Worm (Caenorhabditis elegans): ENCODE measurements around the gene rgs-2.

Gene rgs-2

ce11 chrX:12668941-12669501 lies 43.4 kb upstream of the rgs-2 start:
- TF ChIP-seq ceh-13 (GFP tag; optimal IDR thresholded peaks at IDR 0.05) (no peak), pes-1 (GFP tag; IDR thresholded peaks at IDR 0.05) (no peak), hnd-1 (tag; optimal IDR thresholded peaks at IDR 0.05) (no peak), flt-1 (GFP tag; IDR thresholded peaks at IDR 0.05) (no peak), ets-7 (tag; optimal IDR thresholded peaks at IDR 0.05) (no peak), aly-1 (tag; optimal IDR thresholded peaks at IDR 0.05) (no peak), hmg-4 (GFP tag; optimal IDR thresholded peaks at IDR 0.05) (no peak), tbx-11 (GFP tag; IDR thresholded peaks at IDR 0.05) (no peak), sea-1 (GFP tag; conservative IDR thresholded peaks at IDR 0.05) (no peak), ama-1 (optimal IDR thresholded peaks at IDR 0.05) (no peak), ceh-36 (tag; optimal IDR thresholded peaks at IDR 0.05) (no peak), B0310.2 (tag; optimal IDR thresholded peaks at IDR 0.05) (no peak), hmbx-1 (tag; optimal IDR thresholded peaks at IDR 0.05) (no peak), tra-4 (tag; optimal IDR thresholded peaks at IDR 0.05) (no peak), tbx-37 (GFP tag; conservative IDR thresholded peaks at IDR 0.05) (no peak), F13C5.2 (tag; optimal IDR thresholded peaks at IDR 0.05) (no peak), scrt-1 (GFP tag; IDR thresholded peaks at IDR 0.05) (no peak)

ce11 chrX:12670385-12670784 lies 42.1 kb upstream of the rgs-2 start:
- TF ChIP-seq hmg-4 (GFP tag; optimal IDR thresholded peaks at IDR 0.05): peak; percentile 76
- TF ChIP-seq hmbx-1 (tag; optimal IDR thresholded peaks at IDR 0.05): no peak
- TF ChIP-seq pes-1 (GFP tag; IDR thresholded peaks at IDR 0.05): no peak
- peak; percentile 24 for TF ChIP-seq F13C5.2 (tag; optimal IDR thresholded peaks at IDR 0.05)
- TF ChIP-seq scrt-1 (GFP tag; IDR thresholded peaks at IDR 0.05): 0 out of 2 replicates have a peak, but pooled peaks have one; percentile 20
- TF ChIP-seq ets-7 (tag; optimal IDR thresholded peaks at IDR 0.05): no peak
- TF ChIP-seq aly-1 (tag; optimal IDR thresholded peaks at IDR 0.05): peak; percentile 74
- no peak for TF ChIP-seq B0310.2 (tag; optimal IDR thresholded peaks at IDR 0.05)

ce11 chrX:12671638-12672290 lies 40.7 kb upstream of the rgs-2 start:
- TF ChIP-seq tbx-11 (GFP tag; IDR thresholded peaks at IDR 0.05) (no peak), scrt-1 (GFP tag; IDR thresholded peaks at IDR 0.05) (no peak), flt-1 (GFP tag; IDR thresholded peaks at IDR 0.05) (no peak), ets-7 (tag; optimal IDR thresholded peaks at IDR 0.05) (no peak), aly-1 (tag; optimal IDR thresholded peaks at IDR 0.05) (no peak), pes-1 (GFP tag; IDR thresholded peaks at IDR 0.05) (no peak), F13C5.2 (tag; optimal IDR thresholded peaks at IDR 0.05) (no peak), ceh-36 (tag; optimal IDR thresholded peaks at IDR 0.05) (no peak), sea-1 (GFP tag; conservative IDR thresholded peaks at IDR 0.05) (no peak), tra-4 (tag; optimal IDR thresholded peaks at IDR 0.05) (no peak), ceh-13 (GFP tag; optimal IDR thresholded peaks at IDR 0.05) (no peak), hmg-4 (GFP tag; optimal IDR thresholded peaks at IDR 0.05) (no peak), B0310.2 (tag; optimal IDR thresholded peaks at IDR 0.05) (no peak), hnd-1 (tag; optimal IDR thresholded peaks at IDR 0.05) (no peak), hmbx-1 (tag; optimal IDR thresholded peaks at IDR 0.05) (no peak), tbx-37 (GFP tag; conservative IDR thresholded peaks at IDR 0.05) (no peak), ama-1 (optimal IDR thresholded peaks at IDR 0.05) (no peak)

- TF ChIP-seq ama-1 (optimal IDR thresholded peaks at IDR 0.05): no peak
- TF ChIP-seq tbx-37 (GFP tag; conservative IDR thresholded peaks at IDR 0.05): no peak
- no peak for TF ChIP-seq tra-4 (tag; optimal IDR thresholded peaks at IDR 0.05)
- TF ChIP-seq ets-7 (tag; optimal IDR thresholded peaks at IDR 0.05): no peak
- TF ChIP-seq ceh-36 (tag; optimal IDR thresholded peaks at IDR 0.05): no peak
- TF ChIP-seq pes-1 (GFP tag; IDR thresholded peaks at IDR 0.05): no peak
- no peak for TF ChIP-seq F13C5.2 (tag; optimal IDR thresholded peaks at IDR 0.05)
- TF ChIP-seq hmbx-1 (tag; optimal IDR thresholded peaks at IDR 0.05): no peak
- TF ChIP-seq sea-1 (GFP tag; conservative IDR thresholded peaks at IDR 0.05): no peak
- no peak for TF ChIP-seq tbx-11 (GFP tag; IDR thresholded peaks at IDR 0.05)
- TF ChIP-seq scrt-1 (GFP tag; IDR thresholded peaks at IDR 0.05): no peak
- TF ChIP-seq aly-1 (tag; optimal IDR thresholded peaks at IDR 0.05): no peak
- no peak for TF ChIP-seq hmg-4 (GFP tag; optimal IDR thresholded peaks at IDR 0.05)
- TF ChIP-seq flt-1 (GFP tag; IDR thresholded peaks at IDR 0.05): no peak
- TF ChIP-seq ceh-13 (GFP tag; optimal IDR thresholded peaks at IDR 0.05): no peak
- no peak for TF ChIP-seq hnd-1 (tag; optimal IDR thresholded peaks at IDR 0.05)
- TF ChIP-seq B0310.2 (tag; optimal IDR thresholded peaks at IDR 0.05): no peak
Measured at ce11 chrX:12677113-12677512, 35.3 kb upstream of the rgs-2 start.

- no peak for TF ChIP-seq ceh-36 (tag; optimal IDR thresholded peaks at IDR 0.05)
- TF ChIP-seq ceh-13 (GFP tag; optimal IDR thresholded peaks at IDR 0.05): no peak
- TF ChIP-seq hmg-4 (GFP tag; optimal IDR thresholded peaks at IDR 0.05): no peak
- no peak for TF ChIP-seq ets-7 (tag; optimal IDR thresholded peaks at IDR 0.05)
- TF ChIP-seq flt-1 (GFP tag; IDR thresholded peaks at IDR 0.05): no peak
- TF ChIP-seq tbx-37 (GFP tag; conservative IDR thresholded peaks at IDR 0.05): no peak
- TF ChIP-seq hnd-1 (tag; optimal IDR thresholded peaks at IDR 0.05): no peak
- TF ChIP-seq ama-1 (optimal IDR thresholded peaks at IDR 0.05): no peak
- no peak for TF ChIP-seq pes-1 (GFP tag; IDR thresholded peaks at IDR 0.05)
- no peak for TF ChIP-seq B0310.2 (tag; optimal IDR thresholded peaks at IDR 0.05)
- no peak for TF ChIP-seq aly-1 (tag; optimal IDR thresholded peaks at IDR 0.05)
- no peak for TF ChIP-seq hmbx-1 (tag; optimal IDR thresholded peaks at IDR 0.05)
Measured at ce11 chrX:12678532-12678931, 33.9 kb upstream of the rgs-2 start, which contains the start of gene adt-1. Gene adt-1, plus strand, starts transcription at chrX:12678832.

- TF ChIP-seq aly-1 (tag; optimal IDR thresholded peaks at IDR 0.05) (no peak), hmg-4 (GFP tag; optimal IDR thresholded peaks at IDR 0.05) (no peak), hnd-1 (tag; optimal IDR thresholded peaks at IDR 0.05) (no peak), tbx-37 (GFP tag; conservative IDR thresholded peaks at IDR 0.05) (no peak), F13C5.2 (tag; optimal IDR thresholded peaks at IDR 0.05) (no peak), flt-1 (GFP tag; IDR thresholded peaks at IDR 0.05) (no peak), pes-1 (GFP tag; IDR thresholded peaks at IDR 0.05) (no peak), ama-1 (optimal IDR thresholded peaks at IDR 0.05) (no peak), tra-4 (tag; optimal IDR thresholded peaks at IDR 0.05) (no peak), ceh-13 (GFP tag; optimal IDR thresholded peaks at IDR 0.05) (no peak), tbx-11 (GFP tag; IDR thresholded peaks at IDR 0.05) (no peak), ets-7 (tag; optimal IDR thresholded peaks at IDR 0.05) (no peak), hmbx-1 (tag; optimal IDR thresholded peaks at IDR 0.05) (no peak)
Measured at ce11 chrX:12679603-12680002, 32.9 kb upstream of the rgs-2 start.

Measured in whole organism, early embryonic.